Fruit fly (Drosophila melanogaster) whole organism, embryonic: ENCODE data around the gene Lim1.

Source experiments
- Atf3 ChIP-seq: fragments of 200-800 bp; sonication (Bioruptor generic); optimal IDR thresholded peaks from 3 replicates; lab custom pipeline; 2016; ENCODE audit warnings: missing biosample characterization, missing genetic modification characterization
- B-H2 ChIP-seq: fragments of 200-800 bp; sonication (Bioruptor generic); optimal IDR thresholded peaks from 2 replicates; lab custom pipeline; 2018; ENCODE audit warnings: missing biosample characterization, mild to moderate bottlenecking, missing genetic modification characterization
- Bteb2 ChIP-seq: fragments of 200-800 bp; sonication (Bioruptor generic); optimal IDR thresholded peaks from 2 replicates; lab custom pipeline; 2016; ENCODE audit warnings: missing biosample characterization, missing genetic modification characterization
- CG10321 ChIP-seq: fragments of 200-800 bp; sonication (Bioruptor generic); IDR thresholded peaks from 2 replicates; pipeline ENCODE4 v1.3.6; 2022; ENCODE audit warnings: missing biosample characterization, missing genetic modification characterization
- CG10462 ChIP-seq: fragments of 200-800 bp; sonication (Bioruptor generic); optimal IDR thresholded peaks from 2 replicates; lab custom pipeline; 2016; ENCODE audit warnings: missing biosample characterization, missing genetic modification characterization
- CG10565 ChIP-seq: fragments of 200-800 bp; sonication (Bioruptor generic); optimal IDR thresholded peaks from 3 replicates; lab custom pipeline; 2016; ENCODE audit warnings: missing biosample characterization, mild to moderate bottlenecking, missing genetic modification characterization
- CG12391 ChIP-seq: fragments of 200-800 bp; sonication (Bioruptor generic); optimal IDR thresholded peaks from 3 replicates; lab custom pipeline; 2018; ENCODE audit warnings: missing biosample characterization, mild to moderate bottlenecking, missing genetic modification characterization, moderate library complexity
- CG13296 ChIP-seq: fragments of 200-800 bp; sonication (Bioruptor generic); optimal IDR thresholded peaks from 3 replicates; lab custom pipeline; 2018; ENCODE audit warnings: missing biosample characterization, mild to moderate bottlenecking, missing genetic modification characterization
- CG13424 ChIP-seq: fragments of 200-800 bp; sonication (Bioruptor generic); optimal IDR thresholded peaks from 2 replicates; lab custom pipeline; 2019; ENCODE audit warnings: missing biosample characterization, mild to moderate bottlenecking, missing genetic modification characterization, moderate library complexity
- CG1602 ChIP-seq: fragments of 200-800 bp; sonication (Bioruptor generic); optimal IDR thresholded peaks from 3 replicates; lab custom pipeline; 2016; ENCODE audit warnings: missing biosample characterization, missing genetic modification characterization
- CG16815 ChIP-seq: fragments of 200-800 bp; sonication (Bioruptor generic); optimal IDR thresholded peaks from 3 replicates; lab custom pipeline; 2017; ENCODE audit warnings: missing biosample characterization, mild to moderate bottlenecking, missing genetic modification characterization
- CG17361 ChIP-seq: fragments of 200-800 bp; sonication (Bioruptor generic); IDR thresholded peaks from 3 replicates; pipeline ENCODE4 v1.3.6; 2022; ENCODE audit warnings: missing biosample characterization, missing genetic modification characterization
- CG17612 ChIP-seq: fragments of 200-800 bp; sonication (Bioruptor generic); IDR thresholded peaks from 2 replicates; pipeline ENCODE4 v1.3.6; 2022; ENCODE audit warnings: missing biosample characterization, missing genetic modification characterization
- CG18262 ChIP-seq: fragments of 200-800 bp; optimal IDR thresholded peaks from 3 replicates; lab custom pipeline; 2019; ENCODE audit warnings: missing biosample characterization, mild to moderate bottlenecking, missing genetic modification characterization, moderate library complexity
- CG1832 ChIP-seq: fragments of 200-800 bp; sonication (Bioruptor generic); optimal IDR thresholded peaks from 2 replicates; lab custom pipeline; 2017; ENCODE audit warnings: missing biosample characterization, mild to moderate bottlenecking, missing genetic modification characterization, inconsistent platforms
- CG2875 ChIP-seq: fragments of 200-800 bp; sonication (Bioruptor generic); optimal IDR thresholded peaks from 2 replicates; lab custom pipeline; 2017; ENCODE audit warnings: missing biosample characterization, mild to moderate bottlenecking, missing genetic modification characterization, missing genetic modification reagents
- CG33213 ChIP-seq: fragments of 200-800 bp; sonication (Bioruptor generic); optimal IDR thresholded peaks from 3 replicates; lab custom pipeline; 2016; ENCODE audit warnings: missing biosample characterization, missing genetic modification characterization
- CG4404 ChIP-seq: fragments of 200-800 bp; sonication (Bioruptor generic); IDR thresholded peaks from 2 replicates; pipeline ENCODE4 v1.3.6; 2022; ENCODE audit warnings: missing biosample characterization, missing genetic modification characterization
- CG4730 ChIP-seq: fragments of 200-800 bp; sonication (Bioruptor generic); IDR thresholded peaks from 2 replicates; pipeline ENCODE4 v1.3.6; 2022; ENCODE audit warnings: missing biosample characterization, missing genetic modification characterization
- CG5180 ChIP-seq: fragments of 200-800 bp; sonication (Bioruptor generic); optimal IDR thresholded peaks from 3 replicates; lab custom pipeline; 2017; ENCODE audit warnings: missing biosample characterization, missing genetic modification characterization, mild to moderate bottlenecking, moderate library complexity, missing genetic modification reagents
- CG6175 ChIP-seq: fragments of 200-800 bp; sonication (Bioruptor generic); IDR thresholded peaks from 3 replicates; pipeline ENCODE4 v1.3.6; 2022; ENCODE audit warnings: missing biosample characterization, missing genetic modification characterization
- CG7745 ChIP-seq: fragments of 200-800 bp; sonication (Bioruptor generic); optimal IDR thresholded peaks from 2 replicates; lab custom pipeline; 2018; ENCODE audit warnings: missing biosample characterization, mild to moderate bottlenecking, missing genetic modification characterization, moderate library complexity
- Chrac-16 ChIP-seq: fragments of 200-800 bp; sonication (Bioruptor generic); optimal IDR thresholded peaks from 3 replicates; lab custom pipeline; 2016; ENCODE audit warnings: missing biosample characterization, missing genetic modification characterization
- Drgx ChIP-seq: fragments of 200-800 bp; sonication (Bioruptor generic); IDR thresholded peaks from 2 replicates; pipeline ENCODE4 v1.3.6; 2022; ENCODE audit warnings: missing biosample characterization, missing genetic modification characterization
- GATAe ChIP-seq: fragments of 200-800 bp; sonication (Bioruptor generic); conservative IDR thresholded peaks from 2 replicates; pipeline ENCODE4 v1.3.6; 2022; ENCODE audit warnings: missing biosample characterization, missing genetic modification characterization
- NC2α ChIP-seq: fragments of 200-800 bp; sonication (Bioruptor generic); optimal IDR thresholded peaks from 2 replicates; lab custom pipeline; 2016; ENCODE audit warnings: missing biosample characterization, missing genetic modification characterization
- Rfx ChIP-seq: fragments of 200-800 bp; sonication (Bioruptor generic); IDR thresholded peaks from 2 replicates; pipeline ENCODE4 v1.3.6; 2022; ENCODE audit warnings: missing biosample characterization, missing genetic modification characterization
- Rx ChIP-seq: fragments of 200-800 bp; sonication (Bioruptor generic); IDR thresholded peaks from 2 replicates; pipeline ENCODE4 v1.3.6; 2022; ENCODE audit warnings: missing biosample characterization, missing genetic modification characterization
- Six4 ChIP-seq: fragments of 200-800 bp; sonication (Bioruptor generic); optimal IDR thresholded peaks from 2 replicates; lab custom pipeline; 2016; ENCODE audit warnings: missing biosample characterization, missing genetic modification characterization
- TFAM ChIP-seq: fragments of 200-800 bp; sonication (Bioruptor generic); optimal IDR thresholded peaks from 2 replicates; lab custom pipeline; 2017; ENCODE audit warnings: missing biosample characterization, missing genetic modification characterization, inconsistent platforms
- Usf ChIP-seq: fragments of 200-800 bp; sonication (Bioruptor generic); optimal IDR thresholded peaks from 2 replicates; lab custom pipeline; 2017; ENCODE audit warnings: missing genotype, missing biosample characterization, missing genetic modification characterization
- Xrp1 ChIP-seq: fragments of 200-800 bp; sonication (Bioruptor generic); IDR thresholded peaks from 2 replicates; pipeline ENCODE4 v1.3.6; 2022; ENCODE audit warnings: missing biosample characterization, missing genetic modification characterization
- ac ChIP-seq: fragments of 200-800 bp; sonication (Bioruptor generic); optimal IDR thresholded peaks from 3 replicates; lab custom pipeline; 2017; ENCODE audit warnings: missing biosample characterization, mild to moderate bottlenecking, missing genetic modification characterization
- bab2 ChIP-seq: fragments of 200-800 bp; sonication (Bioruptor generic); optimal IDR thresholded peaks from 2 replicates; lab custom pipeline; 2016; ENCODE audit warnings: missing biosample characterization, missing genetic modification characterization
- chif ChIP-seq, 2 experiments: fragments of 200-800 bp; sonication (Bioruptor generic); optimal IDR thresholded peaks; 3 replicates each; lab custom pipeline; 2016; ENCODE audit warnings: missing biosample characterization in 2 of 2, missing genetic modification characterization in 2 of 2
- crp ChIP-seq, 2 experiments: fragments of 200-800 bp; sonication (Bioruptor generic); optimal IDR thresholded peaks; 2 replicates in 1 of 2; 3 replicates in 1 of 2; lab custom pipeline; 2017; ENCODE audit warnings: missing biosample characterization in 2 of 2, missing genetic modification characterization in 2 of 2, mild to moderate bottlenecking in 1 of 2, moderate library complexity in 1 of 2
- da ChIP-seq: fragments of 200-800 bp; sonication (Bioruptor generic); optimal IDR thresholded peaks from 2 replicates; lab custom pipeline; 2016; ENCODE audit warnings: missing biosample characterization, missing genetic modification characterization
- gcm2 ChIP-seq: fragments of 200-800 bp; sonication (Bioruptor generic); optimal IDR thresholded peaks from 2 replicates; lab custom pipeline; 2016; ENCODE audit warnings: missing biosample characterization, missing genetic modification characterization
- hkb ChIP-seq, 2 experiments: fragments of 200-800 bp in 1 of 2; fragments of >200 bp in 1 of 2; sonication (Bioruptor generic) in 1 of 2; IDR thresholded peaks in 1 of 2; optimal IDR thresholded peaks in 1 of 2; 2 replicates each; pipeline versions ENCODE4 v1.3.6 to Lab custom; 2017 to 2022; ENCODE audit warnings: missing biosample characterization in 1 of 2, missing genetic modification characterization in 1 of 2
- mirr ChIP-seq: fragments of 200-800 bp; sonication (Bioruptor generic); optimal IDR thresholded peaks from 3 replicates; lab custom pipeline; 2018; ENCODE audit warnings: missing biosample characterization, mild to moderate bottlenecking, missing genetic modification characterization
- nerfin-2 ChIP-seq: fragments of 200-800 bp; sonication (Bioruptor generic); IDR thresholded peaks from 2 replicates; pipeline ENCODE4 v1.3.6; 2022; ENCODE audit warnings: missing biosample characterization, missing genetic modification characterization; ENCODE audit not compliant: partially characterized antibody
- oc ChIP-seq: fragments of 200-800 bp; sonication (Bioruptor generic); optimal IDR thresholded peaks from 2 replicates; lab custom pipeline; 2018; ENCODE audit warnings: missing biosample characterization, mild to moderate bottlenecking, missing genetic modification characterization, moderate library complexity
- onecut ChIP-seq: fragments of 200-800 bp; sonication (Bioruptor generic); IDR thresholded peaks from 2 replicates; pipeline ENCODE4 v1.3.6; 2022; ENCODE audit warnings: missing biosample characterization, missing genetic modification characterization
- p53 ChIP-seq: fragments of 200-800 bp; sonication (Bioruptor generic); optimal IDR thresholded peaks from 2 replicates; lab custom pipeline; 2016; ENCODE audit warnings: missing biosample characterization, missing genetic modification characterization
- pum ChIP-seq: fragments of 200-800 bp; sonication (Bioruptor generic); optimal IDR thresholded peaks from 2 replicates; lab custom pipeline; 2016; ENCODE audit warnings: missing biosample characterization, missing genetic modification characterization
- sisA ChIP-seq: fragments of 200-800 bp; sonication (Bioruptor generic); IDR thresholded peaks from 2 replicates; pipeline ENCODE4 v1.3.6; 2022; ENCODE audit warnings: missing biosample characterization, missing genetic modification characterization
- tx ChIP-seq: fragments of 200-800 bp; sonication (Bioruptor generic); optimal IDR thresholded peaks from 2 replicates; lab custom pipeline; 2016; ENCODE audit warnings: missing biosample characterization, missing genetic modification characterization
- vnd ChIP-seq: fragments of 200-800 bp; sonication (Bioruptor generic); IDR thresholded peaks from 3 replicates; pipeline ENCODE4 v1.3.6; 2022; ENCODE audit warnings: missing biosample characterization, missing genetic modification characterization; ENCODE audit not compliant: partially characterized antibody
- z ChIP-seq: fragments of 200-800 bp; sonication (Bioruptor generic); IDR thresholded peaks from 3 replicates; pipeline ENCODE4 v1.3.6; 2022; ENCODE audit warnings: missing biosample characterization, missing genetic modification characterization
- zfh1 ChIP-seq: fragments of 200-800 bp; sonication (Bioruptor generic); IDR thresholded peaks from 3 replicates; pipeline ENCODE4 v1.3.6; 2022; ENCODE audit warnings: missing biosample characterization, missing genetic modification characterization

Lim1 gene

DNA sequence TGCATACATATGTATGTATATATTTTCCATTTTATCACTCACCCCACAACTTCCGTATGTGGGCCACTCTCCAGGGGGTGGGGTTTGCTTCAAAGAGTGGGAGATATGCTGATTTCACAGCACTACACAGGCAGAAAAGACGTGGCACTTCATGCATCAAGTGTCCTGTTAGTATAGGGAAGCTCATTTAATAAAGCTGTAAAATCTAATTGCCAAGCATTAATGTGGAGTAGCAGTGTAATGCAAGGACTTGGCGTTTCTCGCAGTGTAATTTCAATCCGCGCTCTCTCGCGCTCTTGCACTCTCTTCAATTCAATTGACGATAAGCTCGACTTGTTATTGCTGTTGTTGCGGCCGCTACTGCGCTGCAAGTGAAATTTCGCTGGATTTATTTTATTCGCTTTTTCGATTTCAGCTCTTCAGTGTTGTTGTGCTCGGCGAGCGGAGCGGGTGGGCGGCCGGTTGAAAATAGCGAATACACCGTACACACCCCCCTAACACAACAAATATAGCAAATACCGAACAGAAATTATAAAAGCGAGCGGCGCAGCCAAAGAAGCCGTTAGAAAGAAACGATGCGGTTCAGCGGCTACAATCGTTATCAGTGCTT, 96.3 kb downstream of the Lim1 start, which contains the start of gene Hexo2 (continued):
- TF ChIP-seq p53 (peak; percentile 82), GATAe (GFP tag; lab: Robert Waterston, UW) (peak; percentile 36; the same call in 1 of the 2 replicates), CG17361 (GFP tag; lab: Robert Waterston, UW) (peak; percentile 91), nerfin-2 (GFP tag; lab: Robert Waterston, UW) (no peak), CG6175 (GFP tag; lab: Robert Waterston, UW) (peak; percentile 81), CG17612 (GFP tag; lab: Robert Waterston, UW) (peak; percentile 89), Xrp1 (GFP tag; lab: Robert Waterston, UW) (peak; percentile 96), B-H2 (no peak), Rfx (GFP tag; lab: Robert Waterston, UW) (peak; percentile 92), TFAM (GFP tag; lab: Kevin White, UChicago) (peak; percentile 74), Drgx (GFP tag; lab: Robert Waterston, UW) (peak; percentile 98), hkb (optimal IDR thresholded peaks at IDR 0.05; lab: Kevin White, UChicago) (no peak), hkb (GFP tag; IDR thresholded peaks at IDR 0.05; lab: Robert Waterston, UW) (peak; percentile 96), oc (peak; percentile 96), CG10462 (GFP tag; lab: Kevin White, UChicago) (peak; percentile 92), tx (peak; percentile 90), sisA (GFP tag; lab: Robert Waterston, UW) (peak; percentile 98), mirr (GFP tag; lab: Kevin White, UChicago) (peak; percentile 58), onecut (GFP tag; lab: Robert Waterston, UW) (peak; percentile 93), CG33213 (GFP tag; lab: Kevin White, UChicago) (peak; percentile 93), CG5180 (GFP tag; lab: Kevin White, UChicago) (peak; percentile 84), CG1602 (GFP tag; lab: Kevin White, UChicago) (peak; percentile 90), CG10321 (peak; percentile 55; the same call in 1 of the 2 replicates), CG1832 (GFP tag; lab: Kevin White, UChicago) (no peak), CG13424 (tag; lab: Kevin White, UChicago) (peak; percentile 91), da (GFP tag; lab: Kevin White, UChicago) (peak; percentile 85), Six4 (peak; percentile 93), Atf3 (peak; percentile 95), CG16815 (GFP tag; lab: Kevin White, UChicago) (peak; percentile 85), z (peak; percentile 53; the same call in 1 of the 3 replicates), Rx (GFP tag; lab: Robert Waterston, UW) (peak; percentile 97), pum (GFP tag; lab: Kevin White, UChicago) (peak; percentile 95), CG10565 (GFP tag; lab: Kevin White, UChicago) (peak; percentile 79), chif (GFP tag; optimal IDR thresholded peaks at IDR 0.05; lab: Kevin White, UChicago) (peak; percentile 96 to 97), Bteb2 (GFP tag; lab: Kevin White, UChicago) (peak; percentile 66), gcm2 (peak; percentile 82), zfh1 (peak; percentile 98), CG2875 (GFP tag; lab: Kevin White, UChicago) (peak; percentile 95), crp (GFP tag; optimal IDR thresholded peaks at IDR 0.05; lab: Kevin White, UChicago) (peak in 1 of 2 experiments; percentile 57), CG7745 (tag; lab: Kevin White, UChicago) (no peak), ac (peak; percentile 54), bab2 (peak; percentile 92), CG4730 (GFP tag; lab: Robert Waterston, UW) (peak; percentile 92), vnd (GFP tag; lab: Robert Waterston, UW) (no peak), Usf (GFP tag; lab: Kevin White, UChicago) (peak; percentile 63), NC2α (GFP tag; lab: Kevin White, UChicago) (peak; percentile 83), CG12391 (tag; lab: Kevin White, UChicago) (peak; percentile 90), CG4404 (GFP tag; lab: Robert Waterston, UW) (peak; percentile 83), CG18262 (tag; lab: Kevin White, UChicago) (peak; percentile 91), CG13296 (GFP tag; lab: Kevin White, UChicago) (peak; percentile 71), Chrac-16 (GFP tag; lab: Kevin White, UChicago) (peak; percentile 91)
